Worm (Caenorhabditis elegans): Measurements from ENCODE around the gene ZK593.2.
A peak's percentile ranks its signal among the peaks of the same experiment; 100 is the strongest.

The ZK593.2 gene

ce11 chrIV:10869642-10870041, 43.5 kb upstream of the ZK593.2 start:
- TF ChIP-seq elt-1 (tag; optimal IDR thresholded peaks at IDR 0.05; ENCODE audit: borderline replicate concordance, insufficient read depth) (no peak), nhr-2 (tag; optimal IDR thresholded peaks at IDR 0.05) (peak; percentile 28)

ce11 chrIV:10870158-10870557, 43.0 kb upstream of the ZK593.2 start:
- TF ChIP-seq tbx-8 (GFP tag; optimal IDR thresholded peaks at IDR 0.05) (no peak), ces-1 (GFP tag; optimal IDR thresholded peaks at IDR 0.05) (peak; percentile 57), M03D4.4 (tag; optimal IDR thresholded peaks at IDR 0.05) (no peak), ceh-39 (tag; optimal IDR thresholded peaks at IDR 0.05) (no peak), sem-2 (GFP tag; optimal IDR thresholded peaks at IDR 0.05) (no peak)

ce11 chrIV:10874527-10874926, 38.7 kb upstream of the ZK593.2 start, which contains the start of gene F13E9.12:
Gene F13E9.12, minus strand, starts transcription at chrIV:10874627.
- no peak for TF ChIP-seq M03D4.4 (tag; optimal IDR thresholded peaks at IDR 0.05)
- no peak for TF ChIP-seq unc-39 (tag; optimal IDR thresholded peaks at IDR 0.05)
- no peak for TF ChIP-seq ztf-11 (tag; optimal IDR thresholded peaks at IDR 0.05)
- no peak for TF ChIP-seq unc-120 (tag; optimal IDR thresholded peaks at IDR 0.05; ENCODE audit: poor library complexity, severe bottlenecking)

ce11 chrIV:10876844-10877243, 36.3 kb upstream of the ZK593.2 start, which contains the start of gene fipr-14:
Gene fipr-14, plus strand, starts transcription at chrIV:10877144.
- TF ChIP-seq pha-4 (tag; optimal IDR thresholded peaks at IDR 0.05): no peak
- TF ChIP-seq bed-3 (GFP tag; optimal IDR thresholded peaks at IDR 0.05): no peak
- TF ChIP-seq mls-2 (tag; optimal IDR thresholded peaks at IDR 0.05): no peak

ce11 chrIV:10879542-10879941, 33.6 kb upstream of the ZK593.2 start, which contains the start of gene sdz-13:
Gene sdz-13, minus strand, starts transcription at chrIV:10879642.
- TF ChIP-seq mep-1 (tag; optimal IDR thresholded peaks at IDR 0.05): no peak
- TF ChIP-seq unc-120 (tag; optimal IDR thresholded peaks at IDR 0.05; ENCODE audit: poor library complexity, severe bottlenecking): no peak
- TF ChIP-seq unc-39 (tag; optimal IDR thresholded peaks at IDR 0.05): no peak
- no peak for TF ChIP-seq nhr-28 (tag; optimal IDR thresholded peaks at IDR 0.05)
- TF ChIP-seq sptf-1 (tag; optimal IDR thresholded peaks at IDR 0.05): no peak
- no peak for TF ChIP-seq nhr-76 (tag; optimal IDR thresholded peaks at IDR 0.05)
- no peak for TF ChIP-seq lin-32 (GFP tag; optimal IDR thresholded peaks at IDR 0.05)
- no peak for TF ChIP-seq ceh-43 (GFP tag; optimal IDR thresholded peaks at IDR 0.05)
- TF ChIP-seq ces-1 (GFP tag; optimal IDR thresholded peaks at IDR 0.05): no peak
- no peak for TF ChIP-seq ztf-11 (tag; optimal IDR thresholded peaks at IDR 0.05)
- no peak for TF ChIP-seq mab-5 (tag; optimal IDR thresholded peaks at IDR 0.05)
- no peak for TF ChIP-seq mls-2 (tag; optimal IDR thresholded peaks at IDR 0.05)

- no peak for TF ChIP-seq nhr-12 (tag; optimal IDR thresholded peaks at IDR 0.05)
- TF ChIP-seq ceh-43 (GFP tag; optimal IDR thresholded peaks at IDR 0.05): no peak
- TF ChIP-seq M03D4.4 (tag; optimal IDR thresholded peaks at IDR 0.05): no peak
- no peak for TF ChIP-seq ham-2 (GFP tag; optimal IDR thresholded peaks at IDR 0.05)
- TF ChIP-seq hlh-1 (tag; optimal IDR thresholded peaks at IDR 0.05): no peak
- TF ChIP-seq bed-3 (GFP tag; optimal IDR thresholded peaks at IDR 0.05): no peak
- no peak for TF ChIP-seq nhr-2 (tag; optimal IDR thresholded peaks at IDR 0.05)
- TF ChIP-seq nhr-28 (tag; optimal IDR thresholded peaks at IDR 0.05): no peak
- no peak for TF ChIP-seq mab-5 (tag; optimal IDR thresholded peaks at IDR 0.05)
- TF ChIP-seq ceh-39 (tag; optimal IDR thresholded peaks at IDR 0.05): no peak
These were observed 32.9 kb upstream of the ZK593.2 start, which contains the start of gene fipr-15 for ce11 chrIV:10880264-10880663. Gene fipr-15, plus strand, starts transcription at chrIV:10880564.

- TF ChIP-seq lin-13 (tag; optimal IDR thresholded peaks at IDR 0.05) (no peak), ces-1 (GFP tag; optimal IDR thresholded peaks at IDR 0.05) (no peak), elt-1 (tag; optimal IDR thresholded peaks at IDR 0.05; ENCODE audit: borderline replicate concordance, insufficient read depth) (peak; percentile 88), nhr-28 (tag; optimal IDR thresholded peaks at IDR 0.05) (no peak), ceh-43 (GFP tag; optimal IDR thresholded peaks at IDR 0.05) (no peak), nhr-76 (tag; optimal IDR thresholded peaks at IDR 0.05) (no peak)
These were observed 32.0 kb upstream of the ZK593.2 start, which contains the start of gene F13E9.13 for ce11 chrIV:10881230-10881629. Gene F13E9.13, plus strand, starts transcription at chrIV:10881546.

- TF ChIP-seq zip-8 (tag; optimal IDR thresholded peaks at IDR 0.05) (no peak), elt-3 (tag; optimal IDR thresholded peaks at IDR 0.05) (no peak), ceh-39 (tag; optimal IDR thresholded peaks at IDR 0.05) (no peak), nhr-28 (tag; optimal IDR thresholded peaks at IDR 0.05) (no peak), nhr-237 (tag; optimal IDR thresholded peaks at IDR 0.05) (no peak), M03D4.4 (tag; optimal IDR thresholded peaks at IDR 0.05) (no peak), hlh-1 (tag; optimal IDR thresholded peaks at IDR 0.05) (no peak), mep-1 (tag; optimal IDR thresholded peaks at IDR 0.05) (no peak), tbx-8 (GFP tag; optimal IDR thresholded peaks at IDR 0.05) (no peak), mls-2 (tag; optimal IDR thresholded peaks at IDR 0.05) (no peak), ces-1 (GFP tag; optimal IDR thresholded peaks at IDR 0.05) (no peak), lsy-2 (tag; optimal IDR thresholded peaks at IDR 0.05) (no peak), mab-5 (tag; optimal IDR thresholded peaks at IDR 0.05) (no peak), bed-3 (GFP tag; optimal IDR thresholded peaks at IDR 0.05) (no peak)
These were observed 28.9 kb upstream of the ZK593.2 start, which contains the start of gene F13E9.5 for ce11 chrIV:10884263-10884662. Gene F13E9.5, minus strand, starts transcription at chrIV:10884363.
